Worm (Caenorhabditis elegans): ENCODE results near the gene F15E6.9.

Gene F15E6.9

ce11 chrIV:4292569-4292968 is 6.3 kb downstream of the F15E6.9 start, which contains the start of gene F15E6.10:
F15E6.10 (plus strand) TSS chrIV:4292869.
- TF ChIP-seq dpl-1 (GFP tag; optimal IDR thresholded peaks at IDR 0.05) (no peak), elt-3 (tag; optimal IDR thresholded peaks at IDR 0.05) (no peak), hlh-17 (GFP tag; optimal IDR thresholded peaks at IDR 0.05; ENCODE audit: borderline replicate concordance) (no peak), fkh-8 (tag; optimal IDR thresholded peaks at IDR 0.05) (no peak), nhr-237 (tag; optimal IDR thresholded peaks at IDR 0.05) (no peak), elt-2 (tag; optimal IDR thresholded peaks at IDR 0.05) (no peak), C16A3.4 (tag; optimal IDR thresholded peaks at IDR 0.05) (no peak), hlh-4 (tag; optimal IDR thresholded peaks at IDR 0.05) (no peak), irx-1 (tag; optimal IDR thresholded peaks at IDR 0.05) (no peak), pag-3 (tag; optimal IDR thresholded peaks at IDR 0.05; ENCODE audit: borderline replicate concordance, insufficient read depth) (no peak), nhr-71 (tag; optimal IDR thresholded peaks at IDR 0.05) (no peak)

DNA sequence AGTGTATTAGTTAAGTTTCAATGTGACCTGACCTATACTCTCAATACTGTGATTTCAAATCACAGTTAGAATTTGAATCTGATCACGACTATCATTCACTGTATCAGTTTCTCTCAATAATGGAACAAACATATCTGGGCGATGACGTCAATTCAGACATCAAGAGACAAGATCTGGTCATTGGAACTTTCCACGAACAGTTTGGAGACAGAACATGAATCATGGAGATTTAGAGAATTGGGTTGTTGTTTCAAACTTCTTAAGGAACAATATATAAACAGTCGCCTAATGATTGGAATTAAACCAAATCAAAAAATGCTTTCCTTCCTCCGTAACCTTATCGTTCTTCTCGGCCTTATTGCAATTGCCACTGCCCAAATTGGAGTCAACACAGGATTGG is 7.7 kb downstream of the F15E6.9 start, which contains the start of gene F15E6.4:
Gene F15E6.4, plus strand, starts transcription at position 301 of the 400 bp plus-strand sequence.
- no peak for TF ChIP-seq C04F5.9 (tag; optimal IDR thresholded peaks at IDR 0.05)

DNA sequence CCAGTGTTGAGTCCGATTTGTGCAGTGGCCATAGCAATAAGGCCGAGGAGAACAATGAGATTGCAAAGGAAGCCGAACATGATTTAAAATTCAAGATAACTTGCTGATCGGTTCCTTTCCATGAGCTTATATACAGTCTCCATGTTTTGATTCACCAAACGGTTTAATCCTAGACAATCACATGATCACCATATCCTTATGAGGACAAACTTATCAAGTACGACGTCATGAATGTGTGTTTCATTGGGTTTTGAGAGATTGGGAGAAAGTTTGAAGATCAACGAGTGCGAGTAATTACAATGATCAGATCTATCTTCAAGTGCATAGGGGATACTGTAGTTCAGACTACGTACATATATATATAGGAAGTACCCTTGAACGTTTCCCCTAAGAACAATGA is 8.4 kb downstream of the F15E6.9 start, which contains the start of gene dct-7:
Gene dct-7, minus strand, starts transcription at position 101 of the 400 bp plus-strand sequence.
- TF ChIP-seq blmp-1 (tag; optimal IDR thresholded peaks at IDR 0.05) (peak; percentile 60), hpl-2 (GFP tag; optimal IDR thresholded peaks at IDR 0.05) (no peak), efl-1 (optimal IDR thresholded peaks at IDR 0.05) (no peak), efl-1 (GFP tag; optimal IDR thresholded peaks at IDR 0.05 in 1 of 2) (peak in 1 of 2 experiments; percentile 41)

- TF ChIP-seq irx-1 (tag; optimal IDR thresholded peaks at IDR 0.05): no peak
Observed at ce11 chrIV:4289267-4289666, 9.6 kb downstream of the F15E6.9 start, which contains the start of gene F15E6.5. F15E6.5 (plus strand) TSS chrIV:4289567.

DNA sequence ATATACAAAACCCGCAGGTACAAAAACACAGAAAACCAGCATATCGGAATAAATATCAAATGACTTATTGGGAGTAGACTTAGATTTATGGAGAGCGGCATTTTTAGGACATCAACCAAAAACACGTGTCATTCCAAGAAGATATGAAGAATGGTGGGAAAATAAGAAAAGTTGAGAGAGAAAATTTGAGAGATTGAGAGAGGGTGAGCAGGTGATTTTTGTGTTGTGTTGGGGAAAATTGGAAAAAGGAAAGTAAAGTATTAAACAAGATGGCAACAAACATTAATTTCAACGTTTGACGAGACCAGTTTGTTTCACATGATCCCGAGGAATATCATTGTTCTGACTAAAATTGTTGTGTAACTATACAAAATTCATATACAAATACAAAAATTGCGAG is 10.6 kb downstream of the F15E6.9 start, which contains the start of gene srv-4:
Gene srv-4, minus strand, starts transcription at position 101 of the 400 bp plus-strand sequence.
- TF ChIP-seq lin-13 (GFP tag; optimal IDR thresholded peaks at IDR 0.05) (no peak), fkh-8 (tag; optimal IDR thresholded peaks at IDR 0.05) (peak; percentile 13), lin-35 (GFP tag; optimal IDR thresholded peaks at IDR 0.05) (peak in 1 of 2 experiments; percentile 20), hlh-4 (tag; optimal IDR thresholded peaks at IDR 0.05) (peak; percentile 46), ceh-63 (GFP tag; optimal IDR thresholded peaks at IDR 0.05) (no peak)

ce11 chrIV:4284989-4285388 is 13.9 kb downstream of the F15E6.9 start:
- no peak for TF ChIP-seq blmp-1 (tag; optimal IDR thresholded peaks at IDR 0.05)
- peak; percentile 29 for TF ChIP-seq elt-2 (tag; optimal IDR thresholded peaks at IDR 0.05)
- TF ChIP-seq efl-1 (optimal IDR thresholded peaks at IDR 0.05): no peak
- peak in 1 of 2 experiments; percentile 0 for TF ChIP-seq efl-1 (GFP tag; optimal IDR thresholded peaks at IDR 0.05 in 1 of 2)

- TF ChIP-seq nhr-12 (tag; optimal IDR thresholded peaks at IDR 0.05) (no peak), C16A3.4 (tag; optimal IDR thresholded peaks at IDR 0.05) (no peak), nhr-47 (tag; optimal IDR thresholded peaks at IDR 0.05) (no peak), zip-4 (GFP tag; optimal IDR thresholded peaks at IDR 0.05) (no peak), ceh-63 (GFP tag; optimal IDR thresholded peaks at IDR 0.05) (no peak), pqm-1 (tag; optimal IDR thresholded peaks at IDR 0.05) (no peak), irx-1 (tag; optimal IDR thresholded peaks at IDR 0.05) (no peak), ces-1 (GFP tag; optimal IDR thresholded peaks at IDR 0.05) (no peak), unc-86 (tag; optimal IDR thresholded peaks at IDR 0.05) (no peak), ceh-8 (GFP tag; optimal IDR thresholded peaks at IDR 0.05) (no peak), alr-1 (tag; optimal IDR thresholded peaks at IDR 0.05; ENCODE audit: borderline replicate concordance) (no peak), ztf-11 (tag; optimal IDR thresholded peaks at IDR 0.05) (no peak), nhr-28 (tag; optimal IDR thresholded peaks at IDR 0.05) (no peak), sup-37 (GFP tag; optimal IDR thresholded peaks at IDR 0.05) (no peak), lin-39 (tag; optimal IDR thresholded peaks at IDR 0.05) (no peak), fos-1 (tag; optimal IDR thresholded peaks at IDR 0.05) (no peak), unc-130 (tag; optimal IDR thresholded peaks at IDR 0.05) (no peak), skn-1 (tag; optimal IDR thresholded peaks at IDR 0.05) (no peak)
Observed at ce11 chrIV:4284020-4284419, 14.9 kb downstream of the F15E6.9 start, which contains the start of gene F15E6.6. F15E6.6 (minus strand) TSS chrIV:4284120.
